Fruit fly (Drosophila melanogaster) whole organism, prepupa: ENCODE measurements around the gene RhoGEF3.
A peak's percentile ranks its signal among the peaks of the same experiment; 100 is the strongest.

Experiments used
- CG15336 ChIP-seq: fragments of 200-800 bp; sonication (Bioruptor generic); IDR thresholded peaks from 2 replicates; pipeline ENCODE4 v1.3.6; 2022; ENCODE audit warnings: missing biosample characterization, missing genetic modification characterization
- CG3032 ChIP-seq: fragments of 200-800 bp; optimal IDR thresholded peaks from 2 replicates; lab custom pipeline; 2019; ENCODE audit warnings: missing biosample characterization, mild to moderate bottlenecking, missing genetic modification characterization, moderate library complexity
- CG4318 ChIP-seq: fragments of 200-800 bp; sonication (Bioruptor generic); optimal IDR thresholded peaks from 3 replicates; lab custom pipeline; 2017; ENCODE audit warnings: missing biosample characterization, mild to moderate bottlenecking, missing genetic modification characterization
- CG6854 ChIP-seq: fragments of 200-800 bp; sonication (Bioruptor generic); optimal IDR thresholded peaks from 2 replicates; lab custom pipeline; 2017; ENCODE audit warnings: missing biosample characterization, mild to moderate bottlenecking, missing genetic modification characterization
- Hr39 ChIP-seq: fragments of 200-800 bp; sonication (Bioruptor generic); optimal IDR thresholded peaks from 2 replicates; lab custom pipeline; 2016; ENCODE audit warnings: missing biosample characterization, missing genetic modification characterization
- esn ChIP-seq: fragments of 200-800 bp; sonication (Bioruptor generic); optimal IDR thresholded peaks from 2 replicates; lab custom pipeline; 2016; ENCODE audit warnings: missing biosample characterization, mild to moderate bottlenecking, missing genetic modification characterization, moderate library complexity
- fd59A ChIP-seq: fragments of 200-800 bp; sonication (Bioruptor generic); optimal IDR thresholded peaks from 2 replicates; lab custom pipeline; 2017; ENCODE audit warnings: missing biosample characterization, mild to moderate bottlenecking, missing genetic modification characterization, missing genetic modification reagents
- fd85E ChIP-seq: fragments of 200-800 bp; sonication (Bioruptor generic); optimal IDR thresholded peaks from 3 replicates; lab custom pipeline; 2016; ENCODE audit warnings: missing biosample characterization, missing genetic modification characterization
- topi ChIP-seq: fragments of 200-800 bp; sonication (Bioruptor generic); optimal IDR thresholded peaks from 3 replicates; lab custom pipeline; 2016; ENCODE audit warnings: missing biosample characterization, missing genetic modification characterization

- no peak for TF ChIP-seq esn (GFP tag; lab: Kevin White, UChicago)
- no peak for TF ChIP-seq fd59A (GFP tag; lab: Kevin White, UChicago)
- no peak for TF ChIP-seq CG4318 (GFP tag; lab: Kevin White, UChicago)
- TF ChIP-seq fd85E (GFP tag; lab: Kevin White, UChicago), result no peak
- 0 out of 2 replicates have a peak, but pooled peaks have one; percentile 6 for TF ChIP-seq CG15336 (GFP tag; lab: Robert Waterston, UW)
- TF ChIP-seq Hr39 (GFP tag; lab: Kevin White, UChicago), result no peak
- TF ChIP-seq CG6854 (GFP tag; lab: Kevin White, UChicago), result peak; percentile 62
- no peak for TF ChIP-seq topi (GFP tag; lab: Kevin White, UChicago)
- TF ChIP-seq CG3032 (tag; lab: Kevin White, UChicago), result no peak
These were observed 42.1 kb downstream of the RhoGEF3 start, which contains the start of gene fwd for dm6 chr3L:319145-320009.
